Fruit fly (Drosophila melanogaster) whole organism, wandering third instar larva: Measurements from ENCODE around the gene CG12994.

Experiments
- Abd-B ChIP-seq: fragments of >200 bp; optimal IDR thresholded peaks from 2 replicates; lab custom pipeline; 2017; ENCODE audit warnings: missing biosample characterization, missing genetic modification characterization
- Hr78 ChIP-seq: fragments of >200 bp; optimal IDR thresholded peaks from 2 replicates; lab custom pipeline; 2017; ENCODE audit warnings: missing biosample characterization, missing genetic modification characterization
- Myc ChIP-seq: fragments of >200 bp; optimal IDR thresholded peaks from 2 replicates; lab custom pipeline; 2017
- OdsH ChIP-seq: fragments of 200-800 bp; sonication (Bioruptor generic); optimal IDR thresholded peaks from 2 replicates; lab custom pipeline; 2016; ENCODE audit warnings: missing biosample characterization, mild to moderate bottlenecking, missing genetic modification characterization
- lola ChIP-seq: fragments of >200 bp; optimal IDR thresholded peaks from 2 replicates; lab custom pipeline; 2017; ENCODE audit warnings: missing biosample characterization, missing genetic modification characterization
- pan ChIP-seq: fragments of >200 bp; optimal IDR thresholded peaks from 2 replicates; lab custom pipeline; 2017

DNA sequence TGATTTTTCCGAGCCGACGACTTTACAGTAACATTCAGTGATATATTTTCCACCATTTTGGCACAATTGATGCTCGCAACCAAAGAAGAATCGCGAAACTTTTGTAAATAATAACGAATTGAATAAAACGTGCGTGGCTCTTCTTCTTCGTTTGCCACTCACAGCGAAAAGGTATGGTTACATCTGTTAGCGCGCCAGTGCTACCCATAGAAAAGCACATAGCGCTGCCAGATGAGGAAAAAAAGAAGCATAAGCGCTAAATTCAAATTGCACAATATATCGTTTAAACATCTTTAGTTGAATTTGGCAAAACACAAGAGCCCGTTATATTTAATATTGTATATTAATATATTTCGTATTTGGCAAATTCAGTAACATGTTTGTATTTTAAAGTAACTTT lies 21.8 kb downstream of the CG12994 start, which contains the start of gene CG8611:
- no peak for TF ChIP-seq OdsH (GFP tag; lab: Kevin White, UChicago)
- no peak for TF ChIP-seq Hr78 (GFP tag; lab: Kevin White, UChicago)
- TF ChIP-seq Myc (lab: Kevin White, UChicago): no peak
- no peak for TF ChIP-seq pan (lab: Kevin White, UChicago)
- TF ChIP-seq lola: no peak
- no peak for TF ChIP-seq Abd-B (GFP tag; lab: Kevin White, UChicago)
